Worm (Caenorhabditis elegans) whole organism, midembryonic: ENCODE data around the gene cka-1.
"Not testable (repeated sequence)": the region's sequence is repeated elsewhere in the genome, so short reads cannot be mapped to it uniquely, and the experiment has no call there.

Experiments
- T22C8.4 ChIP-seq: fragments of 200-800 bp; sonication (Bioruptor generic); IDR thresholded peaks from 2 replicates; pipeline ENCODE4 v1.3.6; 2022; ENCODE audit warnings: missing genetic modification characterization, missing compliant biosample characterization
- cog-1 ChIP-seq: sonication (generic microtip); optimal IDR thresholded peaks from 2 replicates; lab custom pipeline; 2016; ENCODE audit warnings: missing genetic modification characterization, missing compliant biosample characterization
- flt-1 ChIP-seq: fragments of 200-800 bp; sonication (Bioruptor generic); IDR thresholded peaks from 2 replicates; pipeline ENCODE4 v1.3.6; 2022; ENCODE audit warnings: missing genetic modification characterization, missing compliant biosample characterization
- klf-2 ChIP-seq: fragments of 200-800 bp; sonication (Bioruptor generic); conservative IDR thresholded peaks from 2 replicates; pipeline ENCODE4 v1.3.6; 2022; ENCODE audit warnings: missing genetic modification reagents, missing genetic modification characterization, missing compliant biosample characterization
- med-1 ChIP-seq: sonication (generic microtip); optimal IDR thresholded peaks from 2 replicates; lab custom pipeline; 2017; ENCODE audit warnings: missing genetic modification characterization, mild to moderate bottlenecking, missing compliant biosample characterization, antibody characterized with exemption, missing genetic modification reagents; ENCODE audit not compliant: insufficient read depth
- ref-1 ChIP-seq: fragments of 200-800 bp; sonication (Bioruptor generic); conservative IDR thresholded peaks from 2 replicates; pipeline ENCODE4 v1.3.6; 2022; ENCODE audit warnings: missing genetic modification reagents, missing genetic modification characterization, missing compliant biosample characterization
- tab-1 ChIP-seq: fragments of 200-800 bp; sonication (Bioruptor generic); IDR thresholded peaks from 2 replicates; pipeline ENCODE4 v1.3.6; 2022; ENCODE audit warnings: missing genetic modification characterization, missing compliant biosample characterization
- ztf-23 ChIP-seq: fragments of 200-800 bp; sonication (Bioruptor generic); IDR thresholded peaks from 2 replicates; pipeline ENCODE4 v1.3.6; 2022; ENCODE audit warnings: missing genetic modification reagents, missing genetic modification characterization, missing compliant biosample characterization
- ztf-29 ChIP-seq: fragments of 200-800 bp; sonication (Bioruptor generic); IDR thresholded peaks from 2 replicates; pipeline ENCODE4 v1.3.6; 2022; ENCODE audit warnings: missing genetic modification reagents, missing genetic modification characterization, missing compliant biosample characterization

The cka-1 gene

DNA sequence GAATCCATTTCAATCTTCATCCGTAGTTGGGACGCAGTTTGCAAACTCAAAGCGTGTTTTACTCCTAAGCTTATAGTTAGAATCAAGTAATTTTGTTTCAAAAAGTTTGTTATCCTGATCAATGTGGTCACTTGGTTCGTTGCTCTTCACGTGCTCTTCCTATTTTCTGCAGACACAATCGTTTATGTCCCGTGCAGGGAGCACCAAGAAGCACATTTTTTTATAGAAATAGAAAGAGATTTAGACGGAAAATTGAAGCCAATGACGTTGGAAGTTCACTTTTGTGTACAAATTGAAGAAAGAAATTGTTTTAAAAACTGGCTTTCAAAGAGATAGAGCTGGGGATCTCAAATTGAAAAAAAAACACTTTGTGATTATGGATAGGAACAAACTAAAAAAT lies 24.3 kb upstream of the cka-1 start:
- no peak for TF ChIP-seq klf-2 (GFP tag; lab: Robert Waterston, UW)
- no peak for TF ChIP-seq cog-1 (tag; lab: Kevin White, UChicago)
- no peak for TF ChIP-seq flt-1 (GFP tag; lab: Robert Waterston, UW)
- no peak for TF ChIP-seq tab-1 (GFP tag; lab: Robert Waterston, UW)
- no peak for TF ChIP-seq ztf-23 (GFP tag; lab: Robert Waterston, UW)
- TF ChIP-seq T22C8.4 (GFP tag; lab: Robert Waterston, UW), result no peak
- no peak for TF ChIP-seq med-1 (GFP tag; lab: Kevin White, UChicago)
- no peak for TF ChIP-seq ztf-29 (GFP tag; lab: Robert Waterston, UW)
- no peak for TF ChIP-seq ref-1 (GFP tag; lab: Robert Waterston, UW)

DNA sequence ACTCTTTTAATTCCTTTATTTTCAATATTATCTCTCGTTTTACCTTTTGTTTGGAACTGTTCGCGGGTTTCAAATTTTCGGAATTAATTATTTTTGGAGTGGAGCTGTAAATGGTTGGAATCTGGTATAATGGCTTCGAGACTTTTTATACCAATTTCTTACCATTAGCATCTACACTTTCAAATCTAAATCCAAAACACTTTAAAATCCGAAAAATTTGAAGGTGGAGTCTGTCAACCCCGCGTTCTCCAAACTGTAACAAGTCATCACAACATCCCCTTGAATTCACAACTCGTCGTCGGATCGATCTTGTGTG lies 20.0 kb upstream of the cka-1 start, which contains the start of gene nhr-97:
Gene nhr-97 (plus strand): TSS at position 217 of the 316 bp plus-strand sequence.
- TF ChIP-seq ref-1 (GFP tag; lab: Robert Waterston, UW) (no peak), flt-1 (GFP tag; lab: Robert Waterston, UW) (no peak), klf-2 (GFP tag; lab: Robert Waterston, UW) (no peak), ztf-29 (GFP tag; lab: Robert Waterston, UW) (no peak), T22C8.4 (GFP tag; lab: Robert Waterston, UW) (no peak)

DNA sequence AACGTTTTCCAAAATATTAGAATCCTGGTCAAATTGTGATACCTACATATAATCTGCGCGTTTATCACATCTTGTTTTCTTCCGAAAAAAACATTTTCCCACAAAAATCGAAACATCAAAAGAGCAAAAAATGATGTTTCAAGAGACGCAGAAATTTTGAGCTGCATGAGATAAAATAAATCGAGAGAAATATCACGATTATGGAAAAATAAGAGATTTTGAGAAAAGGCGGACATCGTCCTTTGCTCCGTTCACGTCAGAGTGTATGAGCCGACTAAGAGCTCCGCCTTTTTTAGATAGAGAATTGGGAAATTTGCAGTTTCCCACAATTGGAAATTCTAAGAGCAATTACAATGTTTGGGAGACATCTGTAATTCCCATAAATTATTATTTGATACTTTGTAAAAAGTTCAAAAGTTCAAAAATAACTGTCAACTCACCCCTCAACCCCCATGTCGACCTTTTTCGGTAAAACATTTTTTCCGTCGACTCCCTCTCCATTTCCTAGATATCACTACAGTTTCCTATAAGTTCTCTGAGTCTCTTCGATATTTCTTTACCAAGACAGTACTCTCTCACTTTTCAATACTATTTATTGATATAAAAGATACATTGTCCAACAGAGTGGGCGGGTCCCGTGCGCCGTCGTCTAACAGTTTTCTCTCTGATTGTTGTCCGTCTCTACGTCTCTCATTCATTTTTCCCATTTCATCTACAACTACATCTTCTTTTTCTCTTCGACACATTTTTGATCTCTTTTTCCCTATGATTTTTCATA lies 19.4 kb upstream of the cka-1 start:
- no peak for TF ChIP-seq ref-1 (GFP tag; lab: Robert Waterston, UW)

DNA sequence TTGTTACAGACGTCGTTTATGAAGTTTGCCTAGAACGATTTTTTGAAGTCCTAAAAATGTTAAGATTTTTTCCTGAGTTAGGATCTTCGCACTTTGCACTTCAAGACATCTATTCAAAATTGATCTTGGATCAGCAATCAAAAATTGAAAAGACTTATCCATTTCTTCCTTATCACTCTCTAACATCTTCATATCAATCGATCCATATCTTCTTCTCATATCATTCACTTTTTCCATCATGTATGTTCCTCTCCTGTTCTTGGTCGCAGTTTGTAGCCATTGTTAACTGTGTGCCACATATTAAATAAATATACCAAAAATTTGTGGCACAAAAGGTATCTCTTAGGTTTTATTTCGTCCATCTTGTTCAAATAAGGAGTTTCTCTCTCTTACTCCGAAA lies 18.3 kb upstream of the cka-1 start:
- TF ChIP-seq tab-1 (GFP tag; lab: Robert Waterston, UW) (no peak), ztf-23 (GFP tag; lab: Robert Waterston, UW) (no peak), ref-1 (GFP tag; lab: Robert Waterston, UW) (no peak), flt-1 (GFP tag; lab: Robert Waterston, UW) (no peak), ztf-29 (GFP tag; lab: Robert Waterston, UW) (no peak), cog-1 (tag; lab: Kevin White, UChicago) (no peak), T22C8.4 (GFP tag; lab: Robert Waterston, UW) (no peak), med-1 (GFP tag; lab: Kevin White, UChicago) (no peak), klf-2 (GFP tag; lab: Robert Waterston, UW) (no peak)

DNA sequence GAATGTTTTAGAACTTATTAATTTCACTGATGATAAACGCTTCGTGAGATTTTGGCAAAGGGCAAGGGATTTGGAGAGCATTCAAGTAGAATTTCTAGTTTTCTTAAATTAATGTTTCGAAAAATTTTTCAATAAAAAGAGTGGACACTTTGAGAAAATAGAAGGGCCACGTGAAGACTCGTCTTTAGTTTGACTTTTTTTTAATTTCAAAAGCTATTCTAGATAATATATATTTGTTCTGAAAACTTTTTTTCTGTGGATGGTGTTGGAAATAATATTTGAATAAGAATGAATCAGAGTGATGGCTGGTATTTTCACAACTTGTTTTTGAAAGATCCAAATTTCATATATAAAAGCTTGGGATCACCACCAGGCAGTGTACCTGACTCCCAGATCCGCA lies 10.9 kb upstream of the cka-1 start, which contains the start of gene C28D4.8:
Gene C28D4.8 (minus strand): TSS at position 101 of the 400 bp plus-strand sequence.
- TF ChIP-seq ztf-29 (GFP tag; lab: Robert Waterston, UW) (no peak), med-1 (GFP tag; lab: Kevin White, UChicago) (no peak), ztf-23 (GFP tag; lab: Robert Waterston, UW) (no peak), ref-1 (GFP tag; lab: Robert Waterston, UW) (no peak), T22C8.4 (GFP tag; lab: Robert Waterston, UW) (no peak), tab-1 (GFP tag; lab: Robert Waterston, UW) (no peak), cog-1 (tag; lab: Kevin White, UChicago) (no peak), klf-2 (GFP tag; lab: Robert Waterston, UW) (no peak), flt-1 (GFP tag; lab: Robert Waterston, UW) (no peak)

DNA sequence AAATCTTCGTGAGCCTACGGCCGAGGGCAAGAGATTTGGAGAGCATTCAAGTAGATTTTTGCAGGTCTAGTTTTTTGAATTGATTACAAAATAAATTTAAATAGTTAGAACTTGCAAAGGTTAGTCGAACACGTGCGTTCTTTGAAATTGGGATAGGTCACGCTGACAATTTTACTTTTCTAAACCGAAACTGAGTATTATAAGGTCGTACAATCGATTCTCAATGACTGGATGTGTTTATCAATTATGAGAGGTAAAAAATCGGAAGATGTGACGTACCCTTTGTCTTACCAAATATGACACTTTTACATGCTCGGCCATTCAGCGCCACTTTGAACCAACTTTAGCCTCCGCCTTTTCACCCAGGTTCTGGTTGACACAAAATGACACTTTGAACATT lies 9.3 kb upstream of the cka-1 start, which contains the start of gene C28D4.5:
Gene C28D4.5 (minus strand): TSS at position 101 of the 400 bp plus-strand sequence.
- TF ChIP-seq flt-1 (GFP tag; lab: Robert Waterston, UW) (no peak), ztf-29 (GFP tag; lab: Robert Waterston, UW) (no peak), cog-1 (tag; lab: Kevin White, UChicago) (no peak), klf-2 (GFP tag; lab: Robert Waterston, UW) (no peak), tab-1 (GFP tag; lab: Robert Waterston, UW) (no peak), T22C8.4 (GFP tag; lab: Robert Waterston, UW) (no peak), ztf-23 (GFP tag; lab: Robert Waterston, UW) (no peak), ref-1 (GFP tag; lab: Robert Waterston, UW) (no peak), med-1 (GFP tag; lab: Kevin White, UChicago) (no peak)

DNA sequence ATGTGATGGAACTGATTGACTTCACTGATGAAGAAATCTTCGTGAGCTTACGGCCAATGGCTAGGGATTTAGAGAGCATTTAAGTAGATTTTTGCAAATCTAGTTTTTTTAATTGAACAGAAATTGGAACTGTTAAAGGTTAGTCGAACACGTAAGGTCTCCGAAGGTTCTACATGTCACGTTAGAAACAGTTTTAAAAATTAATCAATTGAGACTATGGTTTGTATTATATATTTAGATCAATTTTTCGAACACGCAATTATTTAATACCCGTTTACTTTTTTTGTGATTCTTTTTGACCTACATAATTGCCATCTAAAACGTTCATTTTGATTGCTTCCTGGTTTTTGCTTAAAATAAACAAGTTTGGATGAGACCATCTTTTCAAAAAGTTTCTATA lies 7.5 kb upstream of the cka-1 start, which contains the start of gene C28D4.4:
Gene C28D4.4 (minus strand): TSS at position 101 of the 400 bp plus-strand sequence.
- TF ChIP-seq ztf-23 (GFP tag; lab: Robert Waterston, UW), result no peak
- no peak for TF ChIP-seq klf-2 (GFP tag; lab: Robert Waterston, UW)
- TF ChIP-seq flt-1 (GFP tag; lab: Robert Waterston, UW), result no peak
- TF ChIP-seq T22C8.4 (GFP tag; lab: Robert Waterston, UW), result no peak
- no peak for TF ChIP-seq ref-1 (GFP tag; lab: Robert Waterston, UW)
- TF ChIP-seq med-1 (GFP tag; lab: Kevin White, UChicago), result no peak
- no peak for TF ChIP-seq tab-1 (GFP tag; lab: Robert Waterston, UW)
- TF ChIP-seq cog-1 (tag; lab: Kevin White, UChicago), result no peak
- no peak for TF ChIP-seq ztf-29 (GFP tag; lab: Robert Waterston, UW)

DNA sequence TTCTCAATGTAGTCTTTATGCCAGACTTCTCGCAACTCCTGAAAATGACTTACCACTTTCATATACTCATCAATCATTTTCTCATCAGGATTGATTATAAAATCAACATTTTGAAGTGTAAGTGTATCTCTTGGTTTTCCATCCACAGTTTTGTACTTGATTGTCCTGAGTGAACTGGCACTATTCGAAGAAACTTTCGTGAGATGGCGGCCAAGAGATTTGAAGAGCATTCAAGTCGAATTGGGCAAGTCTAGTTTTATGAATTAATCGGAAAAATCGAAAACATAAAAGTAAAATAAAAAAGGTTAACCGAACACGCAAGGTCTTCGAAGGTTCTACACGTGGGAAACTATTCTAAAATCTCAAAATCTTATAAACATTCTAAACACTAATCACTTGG lies 5.5 kb upstream of the cka-1 start, which contains the start of gene C28D4.7:
Gene C28D4.7 (minus strand): TSS at position 265 of the 400 bp plus-strand sequence.
- TF ChIP-seq tab-1 (GFP tag; lab: Robert Waterston, UW) (no peak), flt-1 (GFP tag; lab: Robert Waterston, UW) (no peak)

DNA sequence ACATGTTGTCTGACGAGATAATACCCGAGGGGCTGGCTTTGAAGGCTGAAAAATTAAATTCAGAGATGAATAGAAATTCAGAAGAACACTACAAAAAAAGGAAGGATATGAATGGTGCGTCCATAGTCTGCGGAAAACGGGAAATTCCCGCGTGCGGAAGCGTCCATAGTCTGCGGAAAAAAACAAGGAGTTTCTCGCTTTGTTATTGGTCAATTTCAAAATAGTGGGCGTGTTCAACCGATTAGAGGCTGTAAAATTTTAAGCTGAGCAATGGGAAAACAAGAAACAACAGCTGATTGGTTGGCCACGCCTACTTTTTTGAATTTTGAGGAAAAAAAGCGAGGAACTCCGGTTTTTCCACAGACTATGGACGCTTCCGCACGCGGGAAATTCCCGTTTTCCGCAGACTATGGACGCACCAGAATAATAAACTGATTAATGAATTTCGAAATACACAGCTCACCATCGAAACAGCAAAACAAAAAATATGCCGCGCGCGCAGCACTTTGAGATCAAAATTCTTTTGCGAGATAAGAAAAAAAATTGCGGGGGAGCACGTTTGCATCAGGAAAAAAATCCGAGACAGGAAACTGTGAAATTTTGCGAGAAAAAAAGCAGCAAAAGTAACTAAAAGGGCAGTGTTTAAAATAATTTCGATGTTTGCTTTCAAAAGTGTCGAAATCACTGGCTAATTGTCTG lies 3.6 kb upstream of the cka-1 start, which contains the start of gene gln-6:
Gene gln-6 (minus strand): TSS at position 51 of the 699 bp plus-strand sequence.
- not testable (repeated sequence) for TF ChIP-seq flt-1, ref-1, ztf-23 (GFP tag; lab: Robert Waterston, UW)
